Worm (Caenorhabditis elegans) whole organism, L1 larva: Measurements from ENCODE around the gene B0198.2.

Source experiments
- C04F5.9 ChIP-seq: sonication (generic microtip); optimal IDR thresholded peaks from 2 replicates; lab custom pipeline; 2016; ENCODE audit warnings: missing genetic modification characterization, missing compliant biosample characterization
- C34B4.2 ChIP-seq: sonication (generic microtip); optimal IDR thresholded peaks from 2 replicates; lab custom pipeline; 2017; ENCODE audit warnings: mild to moderate bottlenecking, missing genetic modification characterization, missing compliant biosample characterization
- Y116A8C.19 ChIP-seq: sonication (generic microtip); optimal IDR thresholded peaks from 2 replicates; lab custom pipeline; 2016; ENCODE audit warnings: missing compliant biosample characterization, missing genetic modification characterization, borderline replicate concordance
- alr-1 ChIP-seq: fragments of 200-800 bp; sonication (Bioruptor generic); optimal IDR thresholded peaks from 2 replicates; lab custom pipeline; 2018; ENCODE audit warnings: borderline replicate concordance, mild to moderate bottlenecking, missing genetic modification characterization, missing compliant biosample characterization
- aly-2 ChIP-seq: fragments of 150-350 bp; optimal IDR thresholded peaks from 2 replicates; lab custom pipeline; 2014; ENCODE audit warnings: missing biosample characterization, missing genetic modification characterization
- ama-1 ChIP-seq: fragments of 150-350 bp; optimal IDR thresholded peaks from 2 replicates; lab custom pipeline; 2014
- ceh-63 ChIP-seq: fragments of 200-800 bp; sonication (Bioruptor generic); optimal IDR thresholded peaks from 2 replicates; lab custom pipeline; 2018; ENCODE audit warnings: mild to moderate bottlenecking, missing genetic modification characterization, missing compliant biosample characterization
- ceh-90 ChIP-seq: sonication (generic microtip); optimal IDR thresholded peaks from 2 replicates; lab custom pipeline; 2016; ENCODE audit warnings: missing genetic modification characterization, missing compliant biosample characterization
- ces-1 ChIP-seq: fragments of 150-350 bp; optimal IDR thresholded peaks from 2 replicates; lab custom pipeline; 2014; ENCODE audit warnings: missing biosample characterization, missing genetic modification reagents, missing genetic modification characterization
- dsc-1 ChIP-seq: sonication (generic microtip); optimal IDR thresholded peaks from 2 replicates; lab custom pipeline; 2016; ENCODE audit warnings: mild to moderate bottlenecking, missing genetic modification characterization, missing compliant biosample characterization
- efl-1 ChIP-seq, 4 experiments: fragments of 150-350 bp; optimal IDR thresholded peaks in 3 of 4; peaks in 1 of 4; 1 replicate in 1 of 4; 2 replicates in 3 of 4; lab custom pipeline; 2014; ENCODE audit warnings: missing biosample characterization in 2 of 4, missing genetic modification characterization in 2 of 4, missing genetic modification reagents in 2 of 4
- efl-3 ChIP-seq: fragments of 200-800 bp; sonication (Bioruptor generic); optimal IDR thresholded peaks from 2 replicates; lab custom pipeline; 2018; ENCODE audit warnings: mild to moderate bottlenecking, missing genetic modification characterization, missing compliant biosample characterization
- egl-27 ChIP-seq, 2 experiments: fragments of 150-350 bp in 1 of 2; sonication (generic microtip); optimal IDR thresholded peaks; 3 replicates each; lab custom pipeline; 2017 to 2018; ENCODE audit warnings: missing biosample characterization in 2 of 2, missing genetic modification characterization in 2 of 2, missing genetic modification reagents in 2 of 2
- fkh-10 ChIP-seq: sonication (generic microtip); optimal IDR thresholded peaks from 2 replicates; lab custom pipeline; 2017; ENCODE audit warnings: missing biosample characterization, missing genetic modification reagents, missing genetic modification characterization
- fkh-8 ChIP-seq: sonication (generic microtip); optimal IDR thresholded peaks from 2 replicates; lab custom pipeline; 2016; ENCODE audit warnings: mild to moderate bottlenecking, missing genetic modification characterization, missing compliant biosample characterization
- grh-1 ChIP-seq: fragments of 200-800 bp; sonication (Bioruptor generic); IDR thresholded peaks from 2 replicates; pipeline ENCODE4 v1.3.6; 2022; ENCODE audit warnings: missing genetic modification reagents, missing genetic modification characterization, missing compliant biosample characterization
- hlh-17 ChIP-seq: fragments of 200-800 bp; sonication (Bioruptor generic); optimal IDR thresholded peaks from 2 replicates; lab custom pipeline; 2018; ENCODE audit warnings: missing genetic modification characterization, mild to moderate bottlenecking, missing compliant biosample characterization, moderate library complexity, borderline replicate concordance
- hlh-4 ChIP-seq: sonication (generic microtip); optimal IDR thresholded peaks from 2 replicates; lab custom pipeline; 2016; ENCODE audit warnings: mild to moderate bottlenecking, missing genetic modification characterization, missing compliant biosample characterization
- hpl-2 ChIP-seq: fragments of 150-350 bp; optimal IDR thresholded peaks from 2 replicates; lab custom pipeline; 2014; ENCODE audit warnings: missing biosample characterization, missing genetic modification reagents, missing genetic modification characterization
- irx-1 ChIP-seq: sonication (generic microtip); optimal IDR thresholded peaks from 2 replicates; lab custom pipeline; 2016; ENCODE audit warnings: missing genetic modification characterization, missing compliant biosample characterization
- lin-13 ChIP-seq: fragments of 150-350 bp; optimal IDR thresholded peaks from 2 replicates; lab custom pipeline; 2014; ENCODE audit warnings: missing biosample characterization, missing genetic modification reagents, missing genetic modification characterization
- lin-14 ChIP-seq: fragments of 200-800 bp; sonication (Bioruptor generic); optimal IDR thresholded peaks from 2 replicates; lab custom pipeline; 2018; ENCODE audit warnings: mild to moderate bottlenecking, missing genetic modification characterization, moderate library complexity, missing compliant biosample characterization
- lin-15B ChIP-seq: fragments of 150-350 bp; sonication (generic microtip); optimal IDR thresholded peaks from 3 replicates; lab custom pipeline; 2014; ENCODE audit warnings: missing biosample characterization, missing genetic modification characterization
- lin-39 ChIP-seq: fragments of 150-350 bp; optimal IDR thresholded peaks from 2 replicates; lab custom pipeline; 2014; ENCODE audit warnings: missing biosample characterization, missing genetic modification reagents, missing genetic modification characterization
- mef-2 ChIP-seq: fragments of 150-350 bp; optimal IDR thresholded peaks from 2 replicates; lab custom pipeline; 2014; ENCODE audit warnings: missing biosample characterization, missing genetic modification characterization
- nhr-11 ChIP-seq: fragments of 150-350 bp; optimal IDR thresholded peaks from 2 replicates; lab custom pipeline; 2014; ENCODE audit warnings: missing biosample characterization, missing genetic modification characterization
- nhr-12 ChIP-seq: sonication (generic microtip); optimal IDR thresholded peaks from 2 replicates; lab custom pipeline; 2017; ENCODE audit warnings: missing biosample characterization, missing genetic modification characterization
- nhr-19 ChIP-seq: fragments of 200-800 bp; sonication (Bioruptor generic); conservative IDR thresholded peaks from 2 replicates; pipeline ENCODE4 v1.3.6; 2022; ENCODE audit warnings: missing genetic modification characterization, missing compliant biosample characterization
- nhr-237 ChIP-seq: fragments of 150-350 bp; optimal IDR thresholded peaks from 2 replicates; lab custom pipeline; 2014; ENCODE audit warnings: missing biosample characterization, missing genetic modification characterization
- nhr-28 ChIP-seq: fragments of 150-350 bp; optimal IDR thresholded peaks from 2 replicates; lab custom pipeline; 2014; ENCODE audit warnings: missing biosample characterization, missing genetic modification characterization
- nhr-47 ChIP-seq: sonication (generic microtip); optimal IDR thresholded peaks from 2 replicates; lab custom pipeline; 2016; ENCODE audit warnings: mild to moderate bottlenecking, missing genetic modification characterization, moderate library complexity, missing compliant biosample characterization
- nhr-77 ChIP-seq: fragments of 150-350 bp; optimal IDR thresholded peaks from 2 replicates; lab custom pipeline; 2014; ENCODE audit warnings: missing biosample characterization, missing genetic modification characterization
- nhr-84 ChIP-seq: sonication (generic microtip); optimal IDR thresholded peaks from 2 replicates; lab custom pipeline; 2017; ENCODE audit warnings: missing biosample characterization, missing genetic modification characterization
- pax-3 ChIP-seq: fragments of 200-800 bp; sonication (Bioruptor generic); optimal IDR thresholded peaks from 2 replicates; lab custom pipeline; 2018; ENCODE audit warnings: mild to moderate bottlenecking, missing genetic modification characterization, moderate library complexity, missing compliant biosample characterization
- skn-1 ChIP-seq: fragments of 150-350 bp; optimal IDR thresholded peaks from 2 replicates; lab custom pipeline; 2014; ENCODE audit warnings: missing biosample characterization, missing genetic modification characterization
- snu-23 ChIP-seq: sonication (generic microtip); optimal IDR thresholded peaks from 2 replicates; lab custom pipeline; 2016; ENCODE audit warnings: missing genetic modification characterization, missing compliant biosample characterization
- sptf-1 ChIP-seq: fragments of 150-350 bp; optimal IDR thresholded peaks from 2 replicates; lab custom pipeline; 2014; ENCODE audit warnings: missing biosample characterization, missing genetic modification characterization
- tbx-2 ChIP-seq: sonication (generic microtip); optimal IDR thresholded peaks from 2 replicates; lab custom pipeline; 2016; ENCODE audit warnings: missing genetic modification characterization, missing compliant biosample characterization
- unc-130 ChIP-seq: fragments of 150-350 bp; optimal IDR thresholded peaks from 2 replicates; lab custom pipeline; 2017; ENCODE audit warnings: missing biosample characterization, missing genetic modification characterization, inconsistent platforms
- unc-98 ChIP-seq: fragments of 200-800 bp; sonication (Bioruptor generic); IDR thresholded peaks from 2 replicates; pipeline ENCODE4 v1.3.6; 2022; ENCODE audit warnings: missing genetic modification characterization, missing compliant biosample characterization
- xbp-1 ChIP-seq: sonication (generic microtip); optimal IDR thresholded peaks from 2 replicates; lab custom pipeline; 2016; ENCODE audit warnings: missing genetic modification characterization, missing compliant biosample characterization
- zag-1 ChIP-seq: fragments of 150-350 bp; optimal IDR thresholded peaks from 2 replicates; lab custom pipeline; 2014; ENCODE audit warnings: missing biosample characterization, missing genetic modification characterization
- zip-4 ChIP-seq: fragments of 200-800 bp; sonication (Bioruptor generic); optimal IDR thresholded peaks from 2 replicates; lab custom pipeline; 2018; ENCODE audit warnings: mild to moderate bottlenecking, missing genetic modification characterization, moderate library complexity, missing compliant biosample characterization
- ztf-4 ChIP-seq: fragments of 150-350 bp; optimal IDR thresholded peaks from 2 replicates; lab custom pipeline; 2014; ENCODE audit warnings: missing biosample characterization, missing genetic modification characterization

Gene B0198.2

DNA sequence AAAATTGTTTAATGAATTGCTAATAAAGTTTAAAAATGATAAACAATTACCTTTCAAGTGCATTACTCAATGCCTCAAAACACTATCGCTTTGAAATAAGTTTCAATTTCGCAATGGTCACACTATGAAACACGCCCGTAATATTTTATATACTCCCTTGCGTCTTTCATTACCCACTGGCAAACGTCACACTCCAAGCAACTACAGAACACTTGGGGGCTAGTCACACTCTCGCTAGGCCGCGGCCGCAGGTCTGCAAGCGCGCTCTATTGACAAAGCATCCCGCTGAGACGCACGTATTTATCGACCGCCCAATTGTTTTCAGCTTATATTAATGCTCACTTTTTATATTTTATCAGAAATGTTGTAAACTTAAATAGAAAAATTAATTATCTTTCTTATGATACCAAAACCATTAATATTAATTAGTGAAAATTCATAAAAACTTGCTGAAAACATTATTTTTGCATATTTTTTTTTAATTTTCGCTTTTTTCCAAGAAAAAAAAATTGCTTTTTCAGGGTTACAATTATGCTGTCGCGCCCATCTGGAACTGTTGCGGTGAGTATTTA, 7.5 kb upstream of the B0198.2 start, which contains the start of the genes nmat-1 and ucr-2.1 (continued):
- TF ChIP-seq dsc-1 (tag; lab: Kevin White, UChicago): peak; percentile 64
- TF ChIP-seq aly-2 (tag; lab: Kevin White, UChicago): no peak
- no peak for TF ChIP-seq nhr-11 (tag; lab: Kevin White, UChicago)
- TF ChIP-seq nhr-19 (GFP tag; lab: Robert Waterston, UW): peak; percentile 79
- TF ChIP-seq grh-1 (GFP tag; lab: Robert Waterston, UW): no peak
- TF ChIP-seq unc-98 (GFP tag; lab: Robert Waterston, UW): no peak
- peak; percentile 97 for TF ChIP-seq lin-14 (GFP tag; lab: Kevin White, UChicago)
- TF ChIP-seq xbp-1 (tag; lab: Kevin White, UChicago): peak; percentile 87
- TF ChIP-seq fkh-10 (GFP tag; lab: Kevin White, UChicago): no peak
- no peak for TF ChIP-seq lin-39
- no peak for TF ChIP-seq ama-1
- TF ChIP-seq zag-1 (tag; lab: Kevin White, UChicago): no peak
- peak; percentile 91 for TF ChIP-seq snu-23
- peak; percentile 76 for TF ChIP-seq lin-15B
- TF ChIP-seq hlh-4 (tag; lab: Kevin White, UChicago): no peak
- TF ChIP-seq hpl-2: peak; percentile 75
- TF ChIP-seq nhr-12: no peak
- peak; percentile 39 for TF ChIP-seq C04F5.9 (tag; lab: Kevin White, UChicago)
- peak; percentile 81 for TF ChIP-seq nhr-47
- peak; percentile 54 to 58 for TF ChIP-seq efl-1 (optimal IDR thresholded peaks at IDR 0.05; lab: Kevin White, UChicago)
- TF ChIP-seq efl-1 (GFP tag; optimal IDR thresholded peaks at IDR 0.05 in 1 of 2; lab: Kevin White, UChicago): peak in 1 of 2 experiments; percentile 45
- TF ChIP-seq pax-3 (tag; lab: Kevin White, UChicago): no peak
- TF ChIP-seq irx-1 (tag; lab: Kevin White, UChicago): peak; percentile 57
- peak; percentile 62 for TF ChIP-seq nhr-77
- no peak for TF ChIP-seq efl-3
- no peak for TF ChIP-seq ceh-90 (tag; lab: Kevin White, UChicago)
- TF ChIP-seq ztf-4: peak; percentile 44
- TF ChIP-seq ceh-63 (GFP tag; lab: Kevin White, UChicago): no peak
- no peak for TF ChIP-seq zip-4 (GFP tag; lab: Kevin White, UChicago)
- no peak for TF ChIP-seq nhr-84 (tag; lab: Kevin White, UChicago)
- peak; percentile 35 for TF ChIP-seq nhr-237 (tag; lab: Kevin White, UChicago)
- TF ChIP-seq fkh-8 (tag; lab: Kevin White, UChicago): peak; percentile 73
- no peak for TF ChIP-seq mef-2
- TF ChIP-seq unc-130 (tag; lab: Kevin White, UChicago): peak; percentile 82
- TF ChIP-seq alr-1: no peak
- no peak for TF ChIP-seq Y116A8C.19 (tag; lab: Kevin White, UChicago)
- TF ChIP-seq nhr-28 (tag; lab: Kevin White, UChicago): no peak
- no peak for TF ChIP-seq ces-1 (GFP tag; lab: Kevin White, UChicago)
- TF ChIP-seq lin-13: peak; percentile 56
- no peak for TF ChIP-seq egl-27 (tag; optimal IDR thresholded peaks at IDR 0.05; lab: Kevin White, UChicago)
- TF ChIP-seq skn-1 (tag; lab: Kevin White, UChicago): peak; percentile 74
- TF ChIP-seq sptf-1 (tag; lab: Kevin White, UChicago): no peak
- TF ChIP-seq hlh-17 (GFP tag; lab: Kevin White, UChicago): no peak
- peak; percentile 76 for TF ChIP-seq tbx-2 (tag; lab: Kevin White, UChicago)
- no peak for TF ChIP-seq C34B4.2 (tag; lab: Kevin White, UChicago)
